Worm (Caenorhabditis elegans) whole organism, young adult: Measurements from ENCODE around the gene ttc-4.

Experiments used
- B0261.1 ChIP-seq: sonication (generic microtip); optimal IDR thresholded peaks from 2 replicates; lab custom pipeline; 2016; ENCODE audit warnings: mild to moderate bottlenecking, missing genetic modification characterization, moderate library complexity, missing compliant biosample characterization
- F37B4.10 ChIP-seq: fragments of 200-800 bp; sonication (Bioruptor generic); IDR thresholded peaks from 2 replicates; pipeline ENCODE4 v1.3.6; 2022; ENCODE audit warnings: missing genetic modification characterization, missing compliant biosample characterization
- F55B11.4 ChIP-seq: sonication (generic microtip); optimal IDR thresholded peaks from 2 replicates; lab custom pipeline; 2016; ENCODE audit warnings: missing compliant biosample characterization, missing genetic modification characterization, borderline replicate concordance; ENCODE audit not compliant: insufficient read depth
- K12H6.12 ChIP-seq: fragments of 200-800 bp; sonication (Bioruptor generic); optimal IDR thresholded peaks from 2 replicates; lab custom pipeline; 2018; ENCODE audit warnings: mild to moderate bottlenecking, missing genetic modification characterization, missing compliant biosample characterization
- T26A5.8 ChIP-seq: sonication (generic microtip); optimal IDR thresholded peaks from 2 replicates; lab custom pipeline; 2016; ENCODE audit warnings: missing genetic modification characterization, missing compliant biosample characterization
- aptf-2 ChIP-seq: fragments of 200-800 bp; sonication (Bioruptor generic); conservative IDR thresholded peaks from 2 replicates; pipeline ENCODE4 v1.3.6; 2022; ENCODE audit warnings: missing genetic modification reagents, missing genetic modification characterization, missing compliant biosample characterization
- attf-6 ChIP-seq: fragments of 200-800 bp; sonication (Bioruptor generic); IDR thresholded peaks from 2 replicates; pipeline ENCODE4 v1.3.6; 2022; ENCODE audit warnings: missing genetic modification reagents, missing genetic modification characterization, missing compliant biosample characterization
- bed-1 ChIP-seq: fragments of 200-800 bp; sonication (Bioruptor generic); IDR thresholded peaks from 2 replicates; pipeline ENCODE4 v1.3.6; 2022; ENCODE audit warnings: missing genetic modification reagents, missing genetic modification characterization, missing compliant biosample characterization
- ccch-3 ChIP-seq: fragments of 200-800 bp; sonication (Bioruptor generic); optimal IDR thresholded peaks from 2 replicates; lab custom pipeline; 2018; ENCODE audit warnings: mild to moderate bottlenecking, missing genetic modification characterization, missing compliant biosample characterization
- ceh-58 ChIP-seq: fragments of 200-800 bp; sonication (Bioruptor generic); IDR thresholded peaks from 2 replicates; pipeline ENCODE4 v1.3.6; 2022; ENCODE audit warnings: missing genetic modification characterization, missing compliant biosample characterization
- dox-1 ChIP-seq: fragments of 200-800 bp; sonication (Bioruptor generic); IDR thresholded peaks from 2 replicates; pipeline ENCODE4 v1.3.6; 2022; ENCODE audit warnings: missing genetic modification reagents, missing genetic modification characterization, missing compliant biosample characterization
- dpff-1 ChIP-seq: sonication (generic microtip); optimal IDR thresholded peaks from 2 replicates; lab custom pipeline; 2017; ENCODE audit warnings: mild to moderate bottlenecking, missing genetic modification characterization, missing compliant biosample characterization
- efl-1 ChIP-seq: fragments of 150-350 bp; optimal IDR thresholded peaks from 2 replicates; lab custom pipeline; 2014; ENCODE audit warnings: missing biosample characterization, missing genetic modification reagents, missing genetic modification characterization
- egrh-3 ChIP-seq: fragments of 200-800 bp; sonication (Bioruptor generic); IDR thresholded peaks from 2 replicates; pipeline ENCODE4 v1.3.6; 2022; ENCODE audit warnings: missing genetic modification reagents, missing genetic modification characterization, missing compliant biosample characterization
- ets-4 ChIP-seq: fragments of 200-800 bp; sonication (Bioruptor generic); optimal IDR thresholded peaks from 2 replicates; lab custom pipeline; 2018; ENCODE audit warnings: mild to moderate bottlenecking, missing genetic modification characterization, missing compliant biosample characterization
- fkh-3 ChIP-seq: sonication (generic microtip); optimal IDR thresholded peaks from 2 replicates; lab custom pipeline; 2016; ENCODE audit warnings: mild to moderate bottlenecking, missing genetic modification characterization, missing compliant biosample characterization
- him-1 ChIP-seq: sonication (generic microtip); optimal IDR thresholded peaks from 2 replicates; lab custom pipeline; 2016; ENCODE audit warnings: missing genotype, missing genetic modification reagents, missing genetic modification characterization, missing compliant biosample characterization
- let-607 ChIP-seq, 2 experiments: fragments of 200-800 bp in 1 of 2; sonication (Bioruptor generic) in 1 of 2; sonication (generic microtip) in 1 of 2; optimal IDR thresholded peaks; 2 replicates each; lab custom pipeline; 2016 to 2018; ENCODE audit warnings: mild to moderate bottlenecking in 2 of 2, missing compliant biosample characterization in 2 of 2, missing genetic modification characterization in 2 of 2, moderate library complexity in 2 of 2, missing genotype in 1 of 2
- lin-54 ChIP-seq: fragments of 200-800 bp; sonication (Bioruptor generic); optimal IDR thresholded peaks from 2 replicates; lab custom pipeline; 2018; ENCODE audit warnings: mild to moderate bottlenecking, missing genetic modification characterization, missing compliant biosample characterization
- lsl-1 ChIP-seq: fragments of 200-800 bp; sonication (Bioruptor generic); optimal IDR thresholded peaks from 2 replicates; lab custom pipeline; 2018; ENCODE audit warnings: mild to moderate bottlenecking, missing genetic modification characterization, moderate library complexity, missing compliant biosample characterization
- lsy-27 ChIP-seq: sonication (generic microtip); optimal IDR thresholded peaks from 2 replicates; lab custom pipeline; 2017; ENCODE audit warnings: missing genetic modification characterization, mild to moderate bottlenecking, missing compliant biosample characterization, antibody characterized with exemption, missing genotype, borderline replicate concordance; ENCODE audit not compliant: insufficient read depth
- madf-8 ChIP-seq: fragments of 200-800 bp; sonication (Bioruptor generic); conservative IDR thresholded peaks from 2 replicates; pipeline ENCODE4 v1.3.6; 2022; ENCODE audit warnings: missing genetic modification reagents, missing genetic modification characterization, missing compliant biosample characterization
- nfya-2 ChIP-seq: fragments of 200-800 bp; sonication (Bioruptor generic); IDR thresholded peaks from 2 replicates; pipeline ENCODE4 v1.3.6; 2022; ENCODE audit warnings: missing genetic modification reagents, missing genetic modification characterization, missing compliant biosample characterization
- nhr-120 ChIP-seq: fragments of 200-800 bp; sonication (Bioruptor generic); IDR thresholded peaks from 2 replicates; pipeline ENCODE4 v1.3.6; 2022; ENCODE audit warnings: missing genetic modification characterization, missing compliant biosample characterization
- nhr-179 ChIP-seq: sonication (generic microtip); optimal IDR thresholded peaks from 2 replicates; lab custom pipeline; 2016; ENCODE audit warnings: mild to moderate bottlenecking, missing genetic modification characterization, missing compliant biosample characterization
- nhr-80 ChIP-seq: sonication (generic microtip); optimal IDR thresholded peaks from 2 replicates; lab custom pipeline; 2016; ENCODE audit warnings: missing genetic modification characterization, missing compliant biosample characterization
- rcor-1 ChIP-seq: fragments of 200-800 bp; sonication (Bioruptor generic); IDR thresholded peaks from 2 replicates; pipeline ENCODE4 v1.3.6; 2022; ENCODE audit warnings: missing genetic modification reagents, missing genetic modification characterization, missing compliant biosample characterization
- snpc-1.1 ChIP-seq: sonication (generic microtip); optimal IDR thresholded peaks from 2 replicates; lab custom pipeline; 2017; ENCODE audit warnings: missing genetic modification characterization, mild to moderate bottlenecking, missing compliant biosample characterization, antibody characterized with exemption, moderate library complexity, missing genotype, missing genetic modification reagents; ENCODE audit not compliant: insufficient read depth
- snpc-1.3 ChIP-seq: sonication (generic microtip); optimal IDR thresholded peaks from 2 replicates; lab custom pipeline; 2017; ENCODE audit warnings: missing genetic modification characterization, mild to moderate bottlenecking, missing compliant biosample characterization, antibody characterized with exemption, moderate library complexity, missing genotype, missing genetic modification reagents; ENCODE audit not compliant: insufficient read depth
- snpc-4 ChIP-seq, 5 experiments: fragments of 150-350 bp in 1 of 5; sonication (generic microtip) in 4 of 5; optimal IDR thresholded peaks; 2 replicates each; lab custom pipeline; 2014 to 2018; ENCODE audit warnings: missing genetic modification characterization in 5 of 5, missing biosample characterization in 3 of 5, antibody characterized with exemption in 2 of 5, mild to moderate bottlenecking in 2 of 5, missing compliant biosample characterization in 2 of 5, missing genotype in 2 of 5, moderate library complexity in 2 of 5, missing genetic modification reagents in 1 of 5
- sptf-2 ChIP-seq: fragments of 200-800 bp; sonication (Bioruptor generic); optimal IDR thresholded peaks from 2 replicates; lab custom pipeline; 2018; ENCODE audit warnings: mild to moderate bottlenecking, missing genetic modification characterization, missing compliant biosample characterization
- tbx-9 ChIP-seq: sonication (generic microtip); optimal IDR thresholded peaks from 2 replicates; lab custom pipeline; 2016; ENCODE audit warnings: borderline replicate concordance, missing genetic modification characterization, inconsistent platforms, missing compliant biosample characterization
- unc-130 ChIP-seq: sonication (generic microtip); optimal IDR thresholded peaks from 2 replicates; lab custom pipeline; 2016; ENCODE audit warnings: missing genetic modification reagents, missing genetic modification characterization, missing compliant biosample characterization
- zfh-2 ChIP-seq: fragments of 200-800 bp; sonication (Bioruptor generic); conservative IDR thresholded peaks from 2 replicates; pipeline ENCODE4 v1.3.6; 2022; ENCODE audit warnings: missing genetic modification reagents, missing genetic modification characterization, missing compliant biosample characterization
- ztf-26 ChIP-seq: sonication (generic microtip); optimal IDR thresholded peaks from 2 replicates; lab custom pipeline; 2017; ENCODE audit warnings: missing genetic modification characterization, missing compliant biosample characterization
- ztf-6 ChIP-seq: fragments of 200-800 bp; sonication (Bioruptor generic); IDR thresholded peaks from 2 replicates; pipeline ENCODE4 v1.3.6; 2022; ENCODE audit warnings: missing genetic modification reagents, missing genetic modification characterization, missing compliant biosample characterization

Gene ttc-4

DNA sequence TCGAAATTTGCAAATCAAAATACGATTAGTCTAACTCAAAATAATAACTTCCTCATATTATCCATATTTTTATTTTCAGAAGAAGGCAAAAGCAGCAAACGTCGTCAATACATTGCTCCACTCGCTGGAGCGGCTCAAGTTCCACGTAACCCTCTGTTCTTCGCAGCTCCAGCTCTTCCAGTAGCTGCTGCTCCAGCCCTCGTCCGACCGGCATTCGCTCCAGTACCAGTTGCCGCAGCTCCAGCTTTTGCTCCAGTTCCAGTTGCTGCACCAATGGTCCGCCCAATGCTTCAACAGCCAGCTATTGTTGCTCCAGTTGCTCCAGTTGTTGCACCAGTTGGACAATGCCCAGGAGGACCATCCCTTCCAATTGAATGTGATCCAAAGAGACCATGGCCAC, 15.8 kb upstream of the ttc-4 start:
- TF ChIP-seq snpc-1.3 (no peak), zfh-2 (GFP tag; lab: Robert Waterston, UW) (peak; percentile 74; the same call in 1 of the 2 replicates), egrh-3 (GFP tag; lab: Robert Waterston, UW) (peak; percentile 76), ztf-6 (GFP tag; lab: Robert Waterston, UW) (no peak)

DNA sequence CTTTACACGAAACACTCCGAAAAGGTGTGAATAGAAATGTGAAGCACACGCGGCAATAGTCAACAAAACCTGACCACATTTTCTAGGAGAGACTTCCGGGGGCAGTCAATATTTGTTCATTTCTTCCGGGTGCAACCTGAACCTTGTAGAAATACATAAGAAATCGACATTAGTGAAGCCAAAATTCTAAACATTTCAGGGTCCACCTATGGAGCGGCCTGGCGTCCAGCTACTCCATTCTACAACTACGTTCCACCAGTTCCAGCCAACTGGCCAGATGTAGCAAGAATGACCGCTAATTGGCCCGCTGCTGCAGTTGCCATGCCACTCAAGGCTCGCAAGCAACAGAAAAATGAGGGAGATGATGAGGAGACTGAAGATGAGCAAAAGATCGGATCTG, 15.3 kb upstream of the ttc-4 start:
- 0 out of 2 replicates have a peak, but pooled peaks have one; percentile 56 for TF ChIP-seq bed-1
- TF ChIP-seq unc-130 (GFP tag; lab: Kevin White, UChicago): no peak

DNA sequence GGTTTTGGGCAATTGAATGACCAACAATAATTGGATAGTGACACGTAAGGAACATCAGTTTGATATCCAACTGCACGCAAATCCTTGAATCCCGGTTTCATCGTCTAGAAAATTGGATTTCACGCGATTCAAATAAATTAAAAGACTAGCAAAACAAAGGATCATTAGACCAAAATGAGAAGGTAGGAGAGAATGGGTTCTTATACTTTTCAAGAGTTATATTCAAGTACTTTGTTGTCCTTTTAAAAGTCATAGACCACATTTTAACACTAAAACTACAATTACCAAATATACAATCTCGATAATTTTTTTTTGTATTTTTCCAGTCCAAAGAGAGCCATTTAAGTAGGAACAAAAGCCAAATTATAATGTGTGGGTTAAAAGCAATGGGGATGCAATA, 12.2 kb upstream of the ttc-4 start, which contains the start of gene T25E4.2:
Gene T25E4.2 (minus strand): TSS at position 101 of the 400 bp plus-strand sequence.
- no peak for TF ChIP-seq ets-4 (GFP tag; lab: Kevin White, UChicago)
- no peak for TF ChIP-seq ccch-3 (GFP tag; lab: Kevin White, UChicago)
- no peak for TF ChIP-seq snpc-1.1
- no peak for TF ChIP-seq attf-6 (GFP tag; lab: Robert Waterston, UW)

DNA sequence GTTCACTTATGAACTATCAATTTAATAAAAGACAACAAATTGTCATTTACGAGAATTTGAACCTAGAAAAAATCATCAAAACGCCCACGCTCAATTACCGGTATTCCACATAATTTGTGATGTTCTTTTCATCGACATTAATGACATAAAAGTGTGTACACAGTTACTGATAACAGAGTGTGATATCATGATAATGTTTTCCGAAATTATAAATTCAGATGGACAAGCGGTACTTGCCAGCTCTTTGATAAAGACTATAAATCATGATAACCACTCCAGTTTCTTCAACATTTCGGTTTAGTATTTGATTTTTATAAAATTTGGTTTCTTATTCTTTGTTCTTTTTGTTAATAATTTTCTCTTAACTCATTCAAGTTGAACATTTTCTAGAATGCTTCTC, 8.7 kb upstream of the ttc-4 start, which contains the start of gene lys-8:
Gene lys-8 (plus strand): TSS at position 391 of the 400 bp plus-strand sequence.
- no peak for TF ChIP-seq ztf-6 (GFP tag; lab: Robert Waterston, UW)
- peak; percentile 44 for TF ChIP-seq ets-4 (GFP tag; lab: Kevin White, UChicago)
- peak; percentile 46; the same call in 1 of the 2 replicates for TF ChIP-seq dox-1 (GFP tag; lab: Robert Waterston, UW)
- no peak for TF ChIP-seq nfya-2 (GFP tag; lab: Robert Waterston, UW)
- peak in 1 of 2 experiments; percentile 13 for TF ChIP-seq let-607 (tag; optimal IDR thresholded peaks at IDR 0.05; lab: Kevin White, UChicago)
- TF ChIP-seq efl-1 (GFP tag; lab: Kevin White, UChicago): no peak
- TF ChIP-seq nhr-80 (tag; lab: Kevin White, UChicago): peak; percentile 93
- no peak for TF ChIP-seq aptf-2 (GFP tag; lab: Robert Waterston, UW)
- TF ChIP-seq fkh-3 (tag; lab: Kevin White, UChicago): no peak
- no peak for TF ChIP-seq snpc-4 (GFP tag; optimal IDR thresholded peaks at IDR 0.05; lab: Kevin White, UChicago)
- peak in 1 of 4 experiments; percentile 49 for TF ChIP-seq snpc-4 (tag; optimal IDR thresholded peaks at IDR 0.05; lab: Kevin White, UChicago)
- TF ChIP-seq B0261.1: no peak

DNA sequence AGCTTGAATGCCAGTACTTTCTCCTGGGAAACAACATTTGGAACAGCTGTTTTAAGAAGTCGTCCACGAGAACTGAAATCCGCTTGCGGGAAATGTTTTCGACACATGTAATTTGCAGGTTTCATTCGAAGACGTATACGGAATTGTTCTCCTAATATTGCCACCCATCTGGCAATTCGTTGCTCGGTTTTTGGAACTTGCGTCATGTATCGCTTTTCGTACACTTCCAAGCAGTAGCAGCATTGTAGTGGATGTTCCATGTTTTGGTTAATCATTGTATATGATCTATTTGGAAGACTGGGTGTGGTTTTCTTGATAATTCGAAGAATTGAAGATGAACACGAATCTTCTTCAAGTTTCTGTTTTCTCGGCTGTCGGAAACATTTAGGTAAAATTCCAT, 6.7 kb upstream of the ttc-4 start:
- TF ChIP-seq F37B4.10 (GFP tag; lab: Robert Waterston, UW) (no peak), nhr-179 (tag; lab: Kevin White, UChicago) (no peak), ztf-26 (tag; lab: Kevin White, UChicago) (no peak), aptf-2 (GFP tag; lab: Robert Waterston, UW) (no peak), tbx-9 (tag; lab: Kevin White, UChicago) (no peak), ceh-58 (GFP tag; lab: Robert Waterston, UW) (no peak), B0261.1 (no peak), T26A5.8 (tag; lab: Kevin White, UChicago) (no peak), nhr-120 (GFP tag; lab: Robert Waterston, UW) (no peak), lsl-1 (GFP tag; lab: Kevin White, UChicago) (no peak), sptf-2 (GFP tag; lab: Kevin White, UChicago) (no peak), him-1 (no peak), lin-54 (no peak), dpff-1 (tag; lab: Kevin White, UChicago) (no peak), rcor-1 (GFP tag; lab: Robert Waterston, UW) (no peak), K12H6.12 (no peak), F55B11.4 (tag; lab: Kevin White, UChicago) (no peak), lsy-27 (tag; lab: Kevin White, UChicago) (no peak), madf-8 (GFP tag; lab: Robert Waterston, UW) (no peak)
